Fruit fly (Drosophila melanogaster) whole organism, prepupa: ENCODE measurements around the gene Map205.

Source experiments
- CG10631 ChIP-seq: fragments of 200-800 bp; sonication (Bioruptor generic); optimal IDR thresholded peaks from 2 replicates; lab custom pipeline; 2016; ENCODE audit warnings: missing biosample characterization, missing genetic modification characterization
- CG10669 ChIP-seq: fragments of 200-800 bp; sonication (Bioruptor generic); optimal IDR thresholded peaks from 3 replicates; lab custom pipeline; 2018; ENCODE audit warnings: missing biosample characterization, mild to moderate bottlenecking, missing genetic modification characterization, moderate library complexity
- CG11294 ChIP-seq: fragments of 200-800 bp; sonication (Bioruptor generic); IDR thresholded peaks from 2 replicates; pipeline ENCODE4 v1.3.6; 2022; ENCODE audit warnings: missing biosample characterization, missing genetic modification characterization
- CG6808 ChIP-seq: fragments of 200-800 bp; sonication (Bioruptor generic); optimal IDR thresholded peaks from 3 replicates; lab custom pipeline; 2017; ENCODE audit warnings: missing biosample characterization, missing genetic modification characterization, mild to moderate bottlenecking, moderate library complexity, missing genetic modification reagents
- CG6854 ChIP-seq: fragments of 200-800 bp; sonication (Bioruptor generic); optimal IDR thresholded peaks from 2 replicates; lab custom pipeline; 2017; ENCODE audit warnings: missing biosample characterization, mild to moderate bottlenecking, missing genetic modification characterization
- CG8632 ChIP-seq: fragments of 200-800 bp; sonication (Bioruptor generic); optimal IDR thresholded peaks from 3 replicates; lab custom pipeline; 2016; ENCODE audit warnings: missing biosample characterization, missing genetic modification characterization
- CG9139 ChIP-seq: fragments of 200-800 bp; sonication (Bioruptor generic); optimal IDR thresholded peaks from 3 replicates; lab custom pipeline; 2017; ENCODE audit warnings: missing biosample characterization, mild to moderate bottlenecking, missing genetic modification characterization
- Eip78C ChIP-seq: fragments of 200-800 bp; sonication (Bioruptor generic); peaks from one replicate; lab custom pipeline; 2016; ENCODE audit warnings: missing biosample characterization, missing genetic modification characterization
- Eip93F ChIP-seq: fragments of 200-800 bp; sonication (Bioruptor generic); optimal IDR thresholded peaks from 2 replicates; lab custom pipeline; 2016; ENCODE audit warnings: missing biosample characterization, mild to moderate bottlenecking, missing genetic modification characterization
- Ets96B ChIP-seq: fragments of 200-800 bp; optimal IDR thresholded peaks from 2 replicates; lab custom pipeline; 2019; ENCODE audit warnings: missing biosample characterization, mild to moderate bottlenecking, missing genetic modification characterization, moderate library complexity
- Hr4 ChIP-seq: fragments of 200-800 bp; sonication (Bioruptor generic); optimal IDR thresholded peaks from 3 replicates; lab custom pipeline; 2016; ENCODE audit warnings: missing biosample characterization, missing genetic modification characterization
- Sox102F ChIP-seq: fragments of 200-800 bp; sonication (Bioruptor generic); optimal IDR thresholded peaks from 2 replicates; lab custom pipeline; 2016; ENCODE audit warnings: missing biosample characterization, mild to moderate bottlenecking, missing genetic modification characterization
- Sox14 ChIP-seq: fragments of 200-800 bp; sonication (Bioruptor generic); optimal IDR thresholded peaks from 3 replicates; lab custom pipeline; 2016; ENCODE audit warnings: missing biosample characterization, missing genetic modification characterization
- Sox15 ChIP-seq: fragments of 200-800 bp; sonication (Bioruptor generic); optimal IDR thresholded peaks from 3 replicates; lab custom pipeline; 2016; ENCODE audit warnings: missing biosample characterization, missing genetic modification characterization
- acj6 ChIP-seq: fragments of 200-800 bp; sonication (Bioruptor generic); optimal IDR thresholded peaks from 3 replicates; lab custom pipeline; 2016; ENCODE audit warnings: missing biosample characterization, missing genetic modification characterization
- eg ChIP-seq: fragments of 200-800 bp; sonication (Bioruptor generic); IDR thresholded peaks from 3 replicates; pipeline ENCODE4 v1.3.6; 2022; ENCODE audit warnings: missing biosample characterization, missing genetic modification characterization
- fkh ChIP-seq: fragments of 200-800 bp; sonication (Bioruptor generic); optimal IDR thresholded peaks from 3 replicates; lab custom pipeline; 2017; ENCODE audit warnings: missing biosample characterization, mild to moderate bottlenecking, missing genetic modification characterization, moderate library complexity
- pdm3 ChIP-seq: fragments of 200-800 bp; sonication (Bioruptor generic); optimal IDR thresholded peaks from 3 replicates; lab custom pipeline; 2016; ENCODE audit warnings: missing biosample characterization, missing genetic modification characterization
- ss ChIP-seq, 2 experiments: fragments of 200-800 bp; sonication (Bioruptor generic); optimal IDR thresholded peaks; 2 replicates in 1 of 2; 3 replicates in 1 of 2; lab custom pipeline; 2017 to 2018; ENCODE audit warnings: mild to moderate bottlenecking in 2 of 2, missing biosample characterization in 2 of 2, missing genetic modification characterization in 2 of 2, moderate library complexity in 1 of 2
- svp ChIP-seq: fragments of 200-800 bp; sonication (Bioruptor generic); peaks from one replicate; lab custom pipeline; 2016; ENCODE audit warnings: missing biosample characterization, missing genetic modification characterization

Gene Map205

DNA sequence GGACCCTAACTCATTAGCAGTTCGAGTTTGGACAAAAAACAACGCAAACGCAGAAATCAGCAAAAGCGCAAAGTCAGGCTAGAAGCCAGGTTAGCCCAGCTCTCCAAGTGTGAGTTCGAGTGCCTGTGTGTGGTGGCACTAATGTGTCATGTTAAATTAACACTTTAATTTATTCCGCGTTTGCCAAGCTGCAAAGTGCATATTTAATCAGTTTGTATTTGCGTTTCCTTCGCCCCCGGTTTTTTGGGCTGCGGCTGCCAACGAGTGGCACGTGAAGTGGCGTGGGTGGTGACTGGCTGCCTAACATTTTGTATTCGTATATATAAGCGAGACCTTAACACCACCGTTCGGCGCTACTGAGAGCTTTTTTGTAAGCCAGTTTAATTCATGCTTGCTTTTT is 39.1 kb downstream of the Map205 start:
- peak; percentile 11 for TF ChIP-seq fkh (GFP tag; lab: Kevin White, UChicago)
- no peak for TF ChIP-seq CG6854 (GFP tag; lab: Kevin White, UChicago)
- no peak for TF ChIP-seq Sox102F (GFP tag; lab: Kevin White, UChicago)
- no peak for TF ChIP-seq Ets96B (tag; lab: Kevin White, UChicago)

DNA sequence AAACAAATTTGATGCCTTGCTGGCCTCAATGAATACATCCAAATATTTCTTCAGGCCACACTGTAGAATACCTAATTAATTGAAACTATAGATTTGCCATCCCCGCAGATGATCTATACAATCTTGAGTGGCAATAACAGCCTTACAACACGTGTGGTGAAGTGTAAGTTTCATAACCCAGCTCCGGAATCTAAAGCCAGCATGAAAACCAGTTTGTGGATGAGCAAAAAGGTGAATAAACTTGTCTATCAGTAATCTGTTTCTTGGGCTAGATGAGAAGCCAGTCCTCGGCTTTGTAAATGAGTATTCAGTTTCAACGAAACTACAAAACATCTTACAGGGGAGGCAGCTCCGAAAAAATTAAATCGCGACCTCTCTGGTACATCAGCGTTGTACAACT is 46.2 kb downstream of the Map205 start:
- TF ChIP-seq fkh (GFP tag; lab: Kevin White, UChicago) (no peak), CG6808 (no peak), Eip78C (GFP tag; lab: Kevin White, UChicago) (peak; percentile 24), pdm3 (GFP tag; lab: Kevin White, UChicago) (no peak), ss (GFP tag; optimal IDR thresholded peaks at IDR 0.05; lab: Kevin White, UChicago) (peak in 1 of 2 experiments; percentile 19), Sox14 (GFP tag; lab: Kevin White, UChicago) (no peak), CG10631 (peak; percentile 33)
- TF ChIP-seq, all 60 proteins: peak for 3

DNA sequence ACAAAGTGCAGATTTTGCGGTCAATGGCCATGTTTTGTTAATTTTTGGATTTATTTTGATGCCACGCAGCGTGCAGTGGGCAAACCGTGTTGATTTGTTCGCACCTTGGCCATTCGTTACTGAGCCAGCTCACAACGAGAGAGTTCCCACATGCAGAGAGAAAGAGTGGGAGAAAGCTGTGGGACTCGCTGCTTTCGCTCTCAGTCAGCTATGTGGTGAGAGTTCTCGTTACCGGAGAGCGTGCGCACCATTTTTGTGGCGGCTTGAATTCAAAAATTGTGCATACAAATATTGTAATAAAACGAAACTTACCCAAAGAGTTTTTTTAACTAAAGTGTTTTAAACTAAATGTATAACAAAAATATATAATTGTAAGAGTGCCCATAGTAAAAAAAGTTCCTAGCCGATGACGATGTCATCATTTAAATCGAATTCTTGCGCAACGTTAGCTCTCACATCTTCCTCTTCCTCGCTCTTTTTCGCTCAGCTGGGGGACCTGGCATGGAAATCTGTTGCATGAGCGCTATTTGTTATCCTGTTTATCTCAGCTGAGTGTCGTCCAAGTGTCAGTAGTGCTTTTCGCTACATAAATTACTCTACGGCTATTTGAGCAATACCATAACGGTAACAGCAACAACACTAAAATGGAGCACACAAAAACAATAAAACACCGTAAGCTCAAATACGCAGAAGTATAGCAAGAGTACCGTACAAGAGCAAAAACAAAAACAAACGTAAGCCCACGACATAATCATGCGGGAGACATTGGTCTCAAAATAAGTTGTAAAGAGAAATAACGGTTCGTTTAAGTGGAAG is 52.6 kb downstream of the Map205 start, which contains the start of gene heph:
heph (minus strand) TSS at position 121 of the 816 bp plus-strand sequence.
- TF ChIP-seq svp (GFP tag; lab: Kevin White, UChicago) (no peak), Sox15 (GFP tag; lab: Kevin White, UChicago) (no peak), Eip93F (no peak), CG10669 (GFP tag; lab: Kevin White, UChicago) (no peak), Ets96B (tag; lab: Kevin White, UChicago) (no peak), acj6 (GFP tag; lab: Kevin White, UChicago) (no peak), CG10631 (no peak), CG11294 (no peak), Hr4 (GFP tag; lab: Kevin White, UChicago) (no peak), Eip78C (GFP tag; lab: Kevin White, UChicago) (no peak), CG9139 (GFP tag; lab: Kevin White, UChicago) (no peak), eg (no peak), CG8632 (GFP tag; lab: Kevin White, UChicago) (no peak)

DNA sequence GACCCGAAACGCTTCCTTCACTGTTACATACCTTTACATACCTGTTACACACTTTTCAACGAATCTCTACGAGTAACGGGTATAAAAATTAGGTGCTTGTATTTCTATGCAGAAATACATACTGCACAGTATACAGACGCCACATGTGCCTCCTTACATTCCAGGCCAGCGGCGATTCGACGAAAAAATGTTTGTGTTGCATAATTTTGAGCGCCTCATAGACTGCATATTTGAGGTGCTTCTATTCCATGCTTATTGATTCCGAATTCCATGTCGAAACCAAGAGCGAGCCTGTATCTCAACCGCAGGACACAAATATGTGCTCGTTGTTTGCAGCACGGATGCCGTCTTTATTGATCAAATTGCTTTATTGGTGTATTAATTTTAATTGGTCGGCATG is 61.9 kb downstream of the Map205 start:
- TF ChIP-seq eg: 0 out of 3 replicates have a peak, but pooled peaks have one; percentile 24
- TF ChIP-seq Hr4 (GFP tag; lab: Kevin White, UChicago): no peak
